Fruit fly (Drosophila melanogaster): ENCODE data around the gene CG15369.

- TF ChIP-seq Sin3A (optimal IDR thresholded peaks at IDR 0.05) (no peak), psq (optimal IDR thresholded peaks at IDR 0.05) (no peak), h (optimal IDR thresholded peaks at IDR 0.05) (no peak), insv (optimal IDR thresholded peaks at IDR 0.05) (no peak), Myc (optimal IDR thresholded peaks at IDR 0.05) (no peak)
Observed at dm6 chrX:9201866-9202681, 14.6 kb upstream of the CG15369 start.

Measured in Kc167 (cell line).